Fruit fly (Drosophila melanogaster) S2 (cell line): ENCODE results near the gene Ctl1.

Experiments used
- CG8478 ChIP-seq: fragments of >200 bp; optimal IDR thresholded peaks from 2 replicates; lab custom pipeline; 2018
- CTCF ChIP-seq, 2 experiments: fragments of >200 bp; optimal IDR thresholded peaks; 2 replicates each; lab custom pipeline; 2018

DNA sequence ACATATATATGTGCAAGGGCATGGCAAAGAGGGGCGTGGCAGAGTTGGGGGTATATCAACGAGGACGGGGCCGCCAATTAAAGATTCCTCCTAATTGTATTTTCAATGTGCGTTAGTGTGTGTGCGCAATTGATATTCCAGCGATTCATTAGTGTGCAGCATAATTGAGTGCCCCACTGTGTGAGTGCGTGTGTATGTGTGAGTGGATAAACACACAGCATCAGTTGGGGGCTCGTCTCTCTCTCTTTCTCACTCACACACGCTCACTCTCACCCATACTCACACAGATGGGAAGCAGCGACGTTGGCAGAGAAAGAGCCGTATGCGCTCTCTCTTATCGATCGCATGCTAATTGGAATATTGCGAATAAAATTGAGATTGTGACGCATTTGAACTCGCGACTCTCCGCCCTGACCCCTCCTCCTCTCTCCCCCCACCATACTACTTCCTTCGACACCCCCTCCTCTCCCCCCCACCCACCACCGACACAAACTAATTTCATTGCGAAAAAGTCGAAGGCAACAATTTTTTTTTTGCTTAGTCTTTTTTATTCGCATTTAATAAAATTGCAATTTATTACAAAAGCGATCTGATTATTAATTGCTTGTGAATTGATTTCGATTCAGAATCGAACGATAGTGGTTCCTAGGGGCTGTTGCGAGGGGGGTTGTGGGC lies 44.0 kb upstream of the Ctl1 start:
- TF ChIP-seq CG8478 (peak; percentile 76), CTCF (optimal IDR thresholded peaks at IDR 0.05; lab: Kevin White, UChicago) (no peak)
